Worm (Caenorhabditis elegans) whole organism, L3 larva: Measurements from ENCODE around the gene F17C11.11.
A peak's percentile ranks its signal among the peaks of the same experiment; 100 is the strongest.

Experiments used
- R02D3.7 ChIP-seq: fragments of 150-350 bp; optimal IDR thresholded peaks from 2 replicates; lab custom pipeline; 2014; ENCODE audit warnings: missing biosample characterization, missing genetic modification characterization
- ama-1 ChIP-seq: fragments of 150-350 bp; optimal IDR thresholded peaks from 2 replicates; lab custom pipeline; 2018
- ceh-16 ChIP-seq: sonication (generic microtip); optimal IDR thresholded peaks from 2 replicates; lab custom pipeline; 2017; ENCODE audit warnings: missing biosample characterization, missing genetic modification characterization
- ceh-28 ChIP-seq: fragments of 150-350 bp; optimal IDR thresholded peaks from 2 replicates; lab custom pipeline; 2014; ENCODE audit warnings: missing biosample characterization, missing genetic modification reagents, missing genetic modification characterization
- ceh-82 ChIP-seq: fragments of 150-350 bp; optimal IDR thresholded peaks from 2 replicates; lab custom pipeline; 2014; ENCODE audit warnings: missing biosample characterization, missing genetic modification characterization
- ceh-9 ChIP-seq: sonication (generic microtip); optimal IDR thresholded peaks from 2 replicates; lab custom pipeline; 2018; ENCODE audit warnings: missing biosample characterization, missing genetic modification characterization
- daf-12 ChIP-seq: fragments of 150-350 bp; optimal IDR thresholded peaks from 2 replicates; lab custom pipeline; 2014; ENCODE audit warnings: missing biosample characterization, missing genetic modification reagents, missing genetic modification characterization
- egl-27 ChIP-seq: sonication (generic microtip); optimal IDR thresholded peaks from 4 replicates; lab custom pipeline; 2017; ENCODE audit warnings: missing biosample characterization, missing genetic modification reagents, missing genetic modification characterization
- egl-5 ChIP-seq: fragments of 150-350 bp; optimal IDR thresholded peaks from 2 replicates; lab custom pipeline; 2017; ENCODE audit warnings: missing biosample characterization, missing genetic modification reagents, missing genetic modification characterization, inconsistent platforms
- elt-1 ChIP-seq: fragments of 150-350 bp; optimal IDR thresholded peaks from 2 replicates; lab custom pipeline; 2014; ENCODE audit warnings: missing biosample characterization, missing genetic modification characterization
- elt-2 ChIP-seq: sonication (generic microtip); optimal IDR thresholded peaks from 2 replicates; lab custom pipeline; 2016; ENCODE audit warnings: missing genetic modification reagents, mild to moderate bottlenecking, missing genetic modification characterization, missing compliant biosample characterization
- elt-3 ChIP-seq, 3 experiments: fragments of 150-350 bp in 1 of 3; sonication (generic microtip) in 2 of 3; optimal IDR thresholded peaks; 2 replicates in 2 of 3; 4 replicates in 1 of 3; lab custom pipeline; 2014 to 2017; ENCODE audit warnings: missing biosample characterization in 3 of 3, missing genetic modification characterization in 3 of 3
- eor-1 ChIP-seq, 2 experiments: fragments of 150-350 bp; optimal IDR thresholded peaks; 2 replicates each; lab custom pipeline; 2014 to 2018; ENCODE audit warnings: missing biosample characterization in 2 of 2, missing genetic modification characterization in 2 of 2
- fkh-10 ChIP-seq: sonication (generic microtip); optimal IDR thresholded peaks from 2 replicates; lab custom pipeline; 2017; ENCODE audit warnings: missing biosample characterization, missing genetic modification reagents, missing genetic modification characterization
- fos-1 ChIP-seq: fragments of 150-350 bp; optimal IDR thresholded peaks from 2 replicates; lab custom pipeline; 2014; ENCODE audit warnings: missing biosample characterization, missing genetic modification characterization
- hmg-11 ChIP-seq: sonication (generic microtip); optimal IDR thresholded peaks from 2 replicates; lab custom pipeline; 2016; ENCODE audit warnings: missing genetic modification characterization, missing compliant biosample characterization
- jun-1 ChIP-seq: fragments of 150-350 bp; optimal IDR thresholded peaks from 2 replicates; lab custom pipeline; 2014; ENCODE audit warnings: missing biosample characterization, missing genetic modification reagents, missing genetic modification characterization
- lin-15B ChIP-seq: fragments of 150-350 bp; optimal IDR thresholded peaks from 2 replicates; lab custom pipeline; 2014; ENCODE audit warnings: missing biosample characterization, missing genetic modification characterization
- lin-39 ChIP-seq: fragments of 150-350 bp; optimal IDR thresholded peaks from 2 replicates; lab custom pipeline; 2018; ENCODE audit warnings: missing biosample characterization, missing genetic modification reagents, missing genetic modification characterization
- lsy-12 ChIP-seq: sonication (generic microtip); optimal IDR thresholded peaks from 2 replicates; lab custom pipeline; 2016; ENCODE audit warnings: mild to moderate bottlenecking, missing genetic modification characterization, missing compliant biosample characterization
- mml-1 ChIP-seq: fragments of 150-350 bp; sonication (generic microtip); optimal IDR thresholded peaks from 3 replicates; lab custom pipeline; 2014; ENCODE audit warnings: missing biosample characterization, missing genetic modification characterization
- nfya-1 ChIP-seq: sonication (generic microtip); optimal IDR thresholded peaks from 2 replicates; lab custom pipeline; 2017; ENCODE audit warnings: missing genetic modification characterization, mild to moderate bottlenecking, missing compliant biosample characterization, antibody characterized with exemption, moderate library complexity; ENCODE audit not compliant: insufficient read depth
- nhr-11 ChIP-seq: fragments of 150-350 bp; optimal IDR thresholded peaks from 2 replicates; lab custom pipeline; 2014; ENCODE audit warnings: missing biosample characterization, missing genetic modification characterization
- nhr-23 ChIP-seq: fragments of 150-350 bp; optimal IDR thresholded peaks from 2 replicates; lab custom pipeline; 2014; ENCODE audit warnings: missing biosample characterization, missing genetic modification reagents, missing genetic modification characterization
- nhr-237 ChIP-seq: fragments of 150-350 bp; optimal IDR thresholded peaks from 2 replicates; lab custom pipeline; 2014; ENCODE audit warnings: missing biosample characterization, missing genetic modification characterization
- nhr-25 ChIP-seq: sonication (generic microtip); optimal IDR thresholded peaks from 2 replicates; lab custom pipeline; 2017; ENCODE audit warnings: missing biosample characterization, missing genetic modification characterization
- nhr-28 ChIP-seq: fragments of 150-350 bp; optimal IDR thresholded peaks from 2 replicates; lab custom pipeline; 2014; ENCODE audit warnings: missing biosample characterization, missing genetic modification characterization
- nhr-43 ChIP-seq: sonication (generic microtip); optimal IDR thresholded peaks from 2 replicates; lab custom pipeline; 2016; ENCODE audit warnings: mild to moderate bottlenecking, missing genetic modification characterization, missing compliant biosample characterization; ENCODE audit not compliant: poor library complexity, severe bottlenecking
- nhr-67 ChIP-seq: fragments of 150-350 bp; optimal IDR thresholded peaks from 2 replicates; lab custom pipeline; 2014; ENCODE audit warnings: missing biosample characterization, missing genetic modification characterization
- nhr-76 ChIP-seq: fragments of 150-350 bp; sonication (generic microtip); optimal IDR thresholded peaks from 5 replicates; lab custom pipeline; 2014; ENCODE audit warnings: missing biosample characterization, missing genetic modification characterization
- nhr-77 ChIP-seq: fragments of 150-350 bp; optimal IDR thresholded peaks from 2 replicates; lab custom pipeline; 2014; ENCODE audit warnings: missing biosample characterization, missing genetic modification characterization
- pha-4 ChIP-seq: fragments of 150-350 bp; optimal IDR thresholded peaks from 2 replicates; lab custom pipeline; 2014; ENCODE audit warnings: missing biosample characterization, missing genetic modification reagents, missing genetic modification characterization
- pqm-1 ChIP-seq: fragments of 150-350 bp; optimal IDR thresholded peaks from 2 replicates; lab custom pipeline; 2017; ENCODE audit warnings: missing biosample characterization, missing genetic modification characterization, inconsistent platforms
- sea-2 ChIP-seq: fragments of 150-350 bp; sonication (generic microtip); optimal IDR thresholded peaks from 4 replicates; lab custom pipeline; 2014; ENCODE audit warnings: missing biosample characterization, missing genetic modification reagents, missing genetic modification characterization
- skn-1 ChIP-seq: fragments of 150-350 bp; optimal IDR thresholded peaks from 2 replicates; lab custom pipeline; 2014; ENCODE audit warnings: missing biosample characterization, missing genetic modification characterization
- snpc-4 ChIP-seq: fragments of 150-350 bp; optimal IDR thresholded peaks from 2 replicates; lab custom pipeline; 2014; ENCODE audit warnings: missing biosample characterization, missing genetic modification characterization
- tbx-2 ChIP-seq: sonication (generic microtip); optimal IDR thresholded peaks from 2 replicates; lab custom pipeline; 2016; ENCODE audit warnings: mild to moderate bottlenecking, missing genetic modification characterization, missing compliant biosample characterization
- unc-39 ChIP-seq: sonication (generic microtip); optimal IDR thresholded peaks from 4 replicates; lab custom pipeline; 2017; ENCODE audit warnings: missing biosample characterization, missing genetic modification characterization
- unc-62 ChIP-seq: fragments of 150-350 bp; sonication (generic microtip); optimal IDR thresholded peaks from 4 replicates; lab custom pipeline; 2014; ENCODE audit warnings: missing biosample characterization, missing genetic modification reagents, missing genetic modification characterization
- zag-1 ChIP-seq: fragments of 150-350 bp; optimal IDR thresholded peaks from 2 replicates; lab custom pipeline; 2014; ENCODE audit warnings: missing biosample characterization, missing genetic modification characterization
- ztf-11 ChIP-seq: fragments of 150-350 bp; optimal IDR thresholded peaks from 2 replicates; lab custom pipeline; 2014; ENCODE audit warnings: missing biosample characterization, missing genetic modification characterization
- ztf-4 ChIP-seq: fragments of 150-350 bp; optimal IDR thresholded peaks from 2 replicates; lab custom pipeline; 2014; ENCODE audit warnings: missing biosample characterization, missing genetic modification characterization

The F17C11.11 gene

DNA sequence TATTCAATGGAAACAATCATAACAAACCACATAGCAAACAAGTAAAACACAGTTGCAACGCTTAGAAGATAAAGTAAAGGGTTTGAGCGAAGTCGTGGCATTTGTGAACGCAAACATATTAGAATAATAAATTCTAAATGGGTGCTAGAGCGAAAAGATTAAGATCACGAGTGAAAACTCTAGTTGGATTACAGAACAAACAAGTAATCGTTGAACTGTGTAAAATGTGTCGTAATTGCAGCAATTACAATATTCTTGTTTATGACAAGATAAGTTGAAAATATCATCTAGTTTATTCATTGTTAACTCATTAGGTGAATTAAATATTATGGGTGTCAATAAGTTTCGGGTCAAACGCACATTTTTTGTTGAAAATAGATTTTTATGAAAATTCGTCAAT, 35.9 kb downstream of the F17C11.11 start, which contains the start of gene F32D8.8:
Gene F32D8.8, minus strand, starts transcription at position 101 of the 400 bp plus-strand sequence.
- TF ChIP-seq ceh-9: no peak
- TF ChIP-seq lsy-12: no peak
- no peak for TF ChIP-seq nhr-43 (tag; lab: Kevin White, UChicago)
- TF ChIP-seq hmg-11: no peak
- no peak for TF ChIP-seq fos-1 (tag; lab: Kevin White, UChicago)
- TF ChIP-seq nhr-76 (tag; lab: Kevin White, UChicago): no peak
- TF ChIP-seq skn-1 (tag; lab: Kevin White, UChicago): no peak
- TF ChIP-seq ceh-16 (tag; lab: Kevin White, UChicago): no peak
- no peak for TF ChIP-seq sea-2
- TF ChIP-seq nhr-77 (tag; lab: Kevin White, UChicago): no peak
- TF ChIP-seq nhr-237 (tag; lab: Kevin White, UChicago): no peak
- TF ChIP-seq, all 47 proteins: peak for 0

DNA sequence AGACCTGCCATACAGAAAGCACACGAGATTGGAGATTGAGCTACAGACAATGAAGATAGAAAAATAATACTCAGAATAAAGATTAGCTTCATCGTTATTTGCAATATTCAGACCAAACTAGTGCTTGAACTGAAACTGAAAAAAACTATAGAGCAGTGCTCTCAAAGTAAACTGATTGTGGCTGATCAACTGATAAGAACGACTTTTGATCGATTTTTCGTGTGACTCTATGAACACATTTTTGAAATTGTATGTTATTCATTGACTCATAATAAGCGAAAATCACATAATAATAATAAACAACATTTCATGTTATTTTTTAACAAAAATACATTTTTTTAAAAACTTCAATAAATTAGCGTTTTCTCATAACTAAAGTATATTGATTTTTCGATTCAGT, 37.5 kb downstream of the F17C11.11 start, which contains the start of gene spp-16:
Gene spp-16, minus strand, starts transcription at position 179 of the 400 bp plus-strand sequence.
- TF ChIP-seq daf-12 (tag; lab: Kevin White, UChicago) (no peak), elt-2 (tag; lab: Kevin White, UChicago) (peak; percentile 56), pqm-1 (tag; lab: Kevin White, UChicago) (peak; percentile 25), ceh-28 (tag; lab: Kevin White, UChicago) (no peak), pha-4 (no peak), ceh-82 (tag; lab: Kevin White, UChicago) (no peak), skn-1 (tag; lab: Kevin White, UChicago) (no peak)
- TF ChIP-seq, all 47 proteins: peak for 2

DNA sequence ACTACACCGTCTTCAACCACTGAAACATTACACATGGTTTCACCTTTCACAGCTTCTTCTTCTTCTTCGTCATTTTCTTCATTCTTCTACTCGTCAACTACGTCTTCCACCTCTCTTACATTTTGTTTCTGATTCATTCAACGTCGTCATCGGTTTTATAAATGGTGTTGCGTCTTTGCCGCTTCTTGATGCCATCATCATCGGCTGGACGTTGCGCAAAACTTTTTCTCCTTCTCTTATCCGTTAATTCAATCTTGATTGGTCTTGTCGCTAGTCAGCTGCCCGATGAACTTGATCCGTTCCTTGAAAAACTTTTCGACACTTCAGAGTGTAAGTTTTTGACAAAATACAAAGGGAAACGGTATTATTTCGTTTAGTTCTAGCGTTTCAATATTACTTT, 40.0 kb downstream of the F17C11.11 start:
- TF ChIP-seq tbx-2 (tag; lab: Kevin White, UChicago) (no peak), lin-39 (tag; lab: Kevin White, UChicago) (no peak), ztf-11 (no peak), pqm-1 (tag; lab: Kevin White, UChicago) (no peak), nhr-77 (tag; lab: Kevin White, UChicago) (no peak), snpc-4 (tag; lab: Kevin White, UChicago) (no peak), unc-62 (GFP tag; lab: Kevin White, UChicago) (no peak), nhr-25 (tag; lab: Kevin White, UChicago) (peak; percentile 54), sea-2 (no peak), skn-1 (tag; lab: Kevin White, UChicago) (no peak), elt-1 (peak; percentile 29), nhr-28 (no peak), hmg-11 (no peak), egl-27 (tag; lab: Kevin White, UChicago) (no peak)

DNA sequence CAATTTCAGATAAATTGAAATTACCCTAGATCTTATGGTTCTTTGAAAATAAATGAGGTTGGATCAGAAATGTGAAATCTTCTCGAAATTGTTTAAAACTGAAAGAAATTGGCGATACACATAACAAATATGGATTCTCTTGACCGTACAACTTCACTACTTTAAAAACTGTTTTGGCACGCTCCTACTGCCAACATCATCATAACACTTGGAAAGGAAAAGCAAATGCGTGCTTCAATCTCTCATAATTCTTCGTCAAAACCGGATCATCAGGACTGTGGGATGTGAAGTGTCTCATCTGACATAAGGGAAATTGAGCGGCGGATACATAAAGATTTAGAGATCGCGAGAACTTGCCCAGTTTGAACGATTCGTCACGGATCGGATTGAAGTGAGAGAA, 40.5 kb downstream of the F17C11.11 start, which contains the start of gene F32D8.7:
Gene F32D8.7, plus strand, starts transcription at position 329 of the 400 bp plus-strand sequence.
- peak; percentile 1 for TF ChIP-seq nhr-23 (tag; lab: Kevin White, UChicago)
- no peak for TF ChIP-seq tbx-2 (tag; lab: Kevin White, UChicago)
- TF ChIP-seq eor-1 (tag; optimal IDR thresholded peaks at IDR 0.05; lab: Kevin White, UChicago): no peak
- TF ChIP-seq elt-2 (tag; lab: Kevin White, UChicago): no peak
- TF ChIP-seq, all 47 proteins: peak for 1

DNA sequence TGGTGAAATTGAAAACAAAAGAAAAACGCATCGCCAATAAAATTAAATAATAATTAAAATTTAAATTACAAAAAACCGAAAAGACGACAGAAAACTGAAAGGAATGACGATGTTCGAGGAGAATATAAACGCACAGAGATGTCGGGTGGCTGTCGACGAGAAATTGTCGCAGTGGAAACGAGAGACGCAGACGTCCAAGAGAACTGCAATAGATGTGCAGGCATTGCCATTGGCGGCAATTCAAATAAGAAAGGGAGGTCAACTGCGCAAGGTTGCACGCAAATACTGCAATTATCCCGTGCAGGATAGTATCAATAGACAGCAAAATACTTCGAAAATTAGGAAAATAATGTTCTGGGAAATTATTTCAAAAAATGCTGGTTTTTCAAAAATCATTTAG, 41.4 kb downstream of the F17C11.11 start:
- TF ChIP-seq lin-15B (peak; percentile 99), pqm-1 (tag; lab: Kevin White, UChicago) (peak; percentile 92), ceh-16 (tag; lab: Kevin White, UChicago) (peak; percentile 28), fkh-10 (GFP tag; lab: Kevin White, UChicago) (peak; percentile 91), elt-1 (peak; percentile 92), nhr-76 (tag; lab: Kevin White, UChicago) (peak; percentile 87), pha-4 (peak; percentile 99), ztf-4 (tag; lab: Kevin White, UChicago) (peak; percentile 90), eor-1 (tag; optimal IDR thresholded peaks at IDR 0.05; lab: Kevin White, UChicago) (peak in 1 of 2 experiments; percentile 9), skn-1 (tag; lab: Kevin White, UChicago) (peak; percentile 95), ama-1 (lab: Kevin White, UChicago) (peak; percentile 91), fos-1 (tag; lab: Kevin White, UChicago) (peak; percentile 85), elt-3 (tag; optimal IDR thresholded peaks at IDR 0.05; lab: Kevin White, UChicago) (peak; percentile 67 to 96 (median 72)), ceh-82 (tag; lab: Kevin White, UChicago) (peak; percentile 96), lsy-12 (peak; percentile 99), sea-2 (peak; percentile 53), R02D3.7 (tag; lab: Kevin White, UChicago) (peak; percentile 94), egl-5 (tag; lab: Kevin White, UChicago) (peak; percentile 97), lin-39 (tag; lab: Kevin White, UChicago) (peak; percentile 98), nhr-237 (tag; lab: Kevin White, UChicago) (no peak), elt-2 (tag; lab: Kevin White, UChicago) (peak; percentile 93), unc-62 (GFP tag; lab: Kevin White, UChicago) (peak; percentile 91), unc-39 (tag; lab: Kevin White, UChicago) (no peak), hmg-11 (peak; percentile 95), nfya-1 (tag; lab: Kevin White, UChicago) (peak; percentile 98), mml-1 (tag; lab: Kevin White, UChicago) (no peak), nhr-67 (tag; lab: Kevin White, UChicago) (peak; percentile 48), nhr-11 (tag; lab: Kevin White, UChicago) (peak; percentile 96), ceh-9 (peak; percentile 11), zag-1 (peak; percentile 89), jun-1 (tag; lab: Kevin White, UChicago) (peak; percentile 97)
